Fruit fly (Drosophila melanogaster): ENCODE results near the gene mrt.

mrt gene

DNA sequence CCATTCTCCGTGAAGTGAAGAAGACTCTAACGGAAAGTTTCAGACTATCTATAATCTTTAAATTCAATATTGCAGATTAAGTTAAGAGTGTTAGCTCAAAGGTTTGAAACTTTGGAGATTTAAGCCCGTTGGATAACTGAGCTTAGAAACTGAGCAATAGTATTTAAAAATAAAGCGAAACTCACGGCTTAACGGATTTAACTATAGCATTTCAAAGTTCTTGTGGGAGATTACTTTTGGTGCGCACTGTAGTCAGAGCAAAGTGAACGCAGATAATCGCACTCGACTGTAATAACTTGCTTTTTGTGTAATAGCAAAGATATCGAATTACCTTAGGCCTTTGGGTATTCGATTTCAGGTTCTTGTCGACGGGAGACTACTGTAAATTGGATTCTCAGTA lies at the start of gene mrt:
Gene mrt (minus strand): TSS at position 376 of the 400 bp plus-strand sequence.
- TF ChIP-seq ovo (GFP tag; optimal IDR thresholded peaks at IDR 0.05) (no peak), bab1 (GFP tag; optimal IDR thresholded peaks at IDR 0.05) (peak; percentile 74), Crg-1 (GFP tag; optimal IDR thresholded peaks at IDR 0.05) (peak; percentile 41), CG7101 (tag; optimal IDR thresholded peaks at IDR 0.05) (peak; percentile 75), kay (GFP tag; ENCODE audit: borderline replicate concordance) (no peak), tj (GFP tag; optimal IDR thresholded peaks at IDR 0.05) (peak; percentile 62), cnc (optimal IDR thresholded peaks at IDR 0.05) (no peak), CG1620 (GFP tag; optimal IDR thresholded peaks at IDR 0.05) (peak; percentile 67), Clk (GFP tag; optimal IDR thresholded peaks at IDR 0.05) (peak; percentile 59), CG33017 (tag; optimal IDR thresholded peaks at IDR 0.05) (peak; percentile 78), CG11617 (GFP tag; optimal IDR thresholded peaks at IDR 0.05) (peak; percentile 85), CG7045 (GFP tag; optimal IDR thresholded peaks at IDR 0.05) (peak; percentile 68), CG5204 (GFP tag; optimal IDR thresholded peaks at IDR 0.05) (peak; percentile 84), cic (GFP tag; optimal IDR thresholded peaks at IDR 0.05) (no peak), CG12768 (GFP tag; optimal IDR thresholded peaks at IDR 0.05) (peak; percentile 51), Hr96 (GFP tag; optimal IDR thresholded peaks at IDR 0.05) (peak; percentile 70), pad (GFP tag; optimal IDR thresholded peaks at IDR 0.05) (peak; percentile 48), toe (GFP tag; optimal IDR thresholded peaks at IDR 0.05) (peak; percentile 76), Mnt (GFP tag; optimal IDR thresholded peaks at IDR 0.05) (peak; percentile 21), CG14711 (tag; optimal IDR thresholded peaks at IDR 0.05) (peak; percentile 72)

- no peak for TF ChIP-seq CG7101 (tag; optimal IDR thresholded peaks at IDR 0.05)
- TF ChIP-seq CG14711 (tag; optimal IDR thresholded peaks at IDR 0.05), result no peak
- no peak for TF ChIP-seq pad (GFP tag; optimal IDR thresholded peaks at IDR 0.05)
- TF ChIP-seq Clk (GFP tag; optimal IDR thresholded peaks at IDR 0.05), result no peak
- TF ChIP-seq CG33017 (tag; optimal IDR thresholded peaks at IDR 0.05), result no peak
- TF ChIP-seq toe (GFP tag; optimal IDR thresholded peaks at IDR 0.05), result no peak
- no peak for TF ChIP-seq CG7045 (GFP tag; optimal IDR thresholded peaks at IDR 0.05)
- no peak for TF ChIP-seq CG5204 (GFP tag; optimal IDR thresholded peaks at IDR 0.05)
- no peak for TF ChIP-seq Crg-1 (GFP tag; optimal IDR thresholded peaks at IDR 0.05)
- no peak for TF ChIP-seq cic (GFP tag; optimal IDR thresholded peaks at IDR 0.05)
These were observed 48.3 kb upstream of the mrt start, which contains the start of gene CG3330 for dm6 chr3R:27330782-27331181. CG3330 (minus strand) TSS chr3R:27330882.

dm6 chr3R:27322225-27322624 lies 39.8 kb upstream of the mrt start, which contains the start of gene CG3339:
CG3339 (minus strand) TSS chr3R:27322325.
- TF ChIP-seq cic (GFP tag; optimal IDR thresholded peaks at IDR 0.05) (no peak), pad (GFP tag; optimal IDR thresholded peaks at IDR 0.05) (no peak), CG1620 (GFP tag; optimal IDR thresholded peaks at IDR 0.05) (no peak), ovo (GFP tag; optimal IDR thresholded peaks at IDR 0.05) (no peak)

- TF ChIP-seq cnc (optimal IDR thresholded peaks at IDR 0.05) (no peak), pad (GFP tag; optimal IDR thresholded peaks at IDR 0.05) (no peak), cic (GFP tag; optimal IDR thresholded peaks at IDR 0.05) (no peak), Hr96 (GFP tag; optimal IDR thresholded peaks at IDR 0.05) (no peak), CG11617 (GFP tag; optimal IDR thresholded peaks at IDR 0.05) (no peak), Mnt (GFP tag; optimal IDR thresholded peaks at IDR 0.05) (no peak), CG5204 (GFP tag; optimal IDR thresholded peaks at IDR 0.05) (no peak), CG7045 (GFP tag; optimal IDR thresholded peaks at IDR 0.05) (no peak), CG7101 (tag; optimal IDR thresholded peaks at IDR 0.05) (no peak), CG12768 (GFP tag; optimal IDR thresholded peaks at IDR 0.05) (no peak), bab1 (GFP tag; optimal IDR thresholded peaks at IDR 0.05) (no peak), Crg-1 (GFP tag; optimal IDR thresholded peaks at IDR 0.05) (no peak), CG14711 (tag; optimal IDR thresholded peaks at IDR 0.05) (no peak), CG1620 (GFP tag; optimal IDR thresholded peaks at IDR 0.05) (no peak), tj (GFP tag; optimal IDR thresholded peaks at IDR 0.05) (no peak), toe (GFP tag; optimal IDR thresholded peaks at IDR 0.05) (no peak)
These were observed 11.7 kb upstream of the mrt start for dm6 chr3R:27294113-27294512.

- TF ChIP-seq CG14711 (tag; optimal IDR thresholded peaks at IDR 0.05) (no peak), ovo (GFP tag; optimal IDR thresholded peaks at IDR 0.05) (no peak), Crg-1 (GFP tag; optimal IDR thresholded peaks at IDR 0.05) (no peak), Mnt (GFP tag; optimal IDR thresholded peaks at IDR 0.05) (no peak), pad (GFP tag; optimal IDR thresholded peaks at IDR 0.05) (no peak), CG7045 (GFP tag; optimal IDR thresholded peaks at IDR 0.05) (no peak), Clk (GFP tag; optimal IDR thresholded peaks at IDR 0.05) (no peak), CG12768 (GFP tag; optimal IDR thresholded peaks at IDR 0.05) (no peak), CG11617 (GFP tag; optimal IDR thresholded peaks at IDR 0.05) (no peak), CG5204 (GFP tag; optimal IDR thresholded peaks at IDR 0.05) (no peak), CG7101 (tag; optimal IDR thresholded peaks at IDR 0.05) (no peak), bab1 (GFP tag; optimal IDR thresholded peaks at IDR 0.05) (no peak), CG1620 (GFP tag; optimal IDR thresholded peaks at IDR 0.05) (no peak), Hr96 (GFP tag; optimal IDR thresholded peaks at IDR 0.05) (no peak), tj (GFP tag; optimal IDR thresholded peaks at IDR 0.05) (no peak)
These were observed 10.6 kb upstream of the mrt start for dm6 chr3R:27293065-27293464.

DNA sequence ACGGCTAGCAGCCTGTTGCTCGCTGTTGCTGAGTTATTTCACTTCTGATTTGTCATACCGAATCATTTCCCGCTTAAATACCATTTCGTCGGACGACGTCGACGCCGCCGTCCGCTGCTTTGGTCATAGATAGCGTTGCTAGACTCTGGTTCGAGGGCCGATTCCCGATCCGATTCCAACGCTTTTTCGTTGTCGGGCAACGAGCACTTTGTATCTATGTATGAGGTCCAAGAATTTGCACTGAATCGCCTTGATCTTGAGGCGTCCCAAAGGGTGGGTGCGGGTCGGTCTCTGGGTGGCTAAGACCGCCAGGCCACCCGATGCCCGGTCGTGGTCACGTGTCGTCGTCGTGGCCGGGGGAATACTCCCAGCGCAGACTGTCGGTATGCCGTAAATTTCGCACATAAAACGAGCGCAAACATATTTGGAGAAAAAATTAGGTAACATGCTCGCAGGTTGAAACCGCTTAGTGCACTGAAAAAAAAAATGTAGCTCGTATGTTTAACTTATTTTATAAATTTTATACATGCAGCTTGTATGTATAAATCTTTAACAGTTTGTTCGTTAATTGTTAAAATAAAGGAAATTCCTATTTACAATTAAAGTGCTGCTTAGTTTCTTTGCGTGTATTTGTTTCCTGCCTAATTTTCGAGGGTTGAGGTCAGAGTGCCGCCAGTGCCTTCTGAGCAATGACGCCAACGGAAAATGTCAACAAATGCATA lies 9.9 kb upstream of the mrt start, which contains the start of gene CG3348:
Gene CG3348 (minus strand): TSS at position 51 of the 722 bp plus-strand sequence.
- TF ChIP-seq tj (GFP tag; optimal IDR thresholded peaks at IDR 0.05), result peak; percentile 30
- peak; percentile 68 for TF ChIP-seq CG11617 (GFP tag; optimal IDR thresholded peaks at IDR 0.05)
- TF ChIP-seq CG14711 (tag; optimal IDR thresholded peaks at IDR 0.05), result peak; percentile 69
- TF ChIP-seq kay (GFP tag; ENCODE audit: borderline replicate concordance), result no peak
- no peak for TF ChIP-seq Hr96 (GFP tag; optimal IDR thresholded peaks at IDR 0.05)
- peak; percentile 5 for TF ChIP-seq bab1 (GFP tag; optimal IDR thresholded peaks at IDR 0.05)
- peak; percentile 53 for TF ChIP-seq CG5204 (GFP tag; optimal IDR thresholded peaks at IDR 0.05)
- no peak for TF ChIP-seq cnc (optimal IDR thresholded peaks at IDR 0.05)
- peak; percentile 24 for TF ChIP-seq pad (GFP tag; optimal IDR thresholded peaks at IDR 0.05)
- peak; percentile 57 for TF ChIP-seq CG12768 (GFP tag; optimal IDR thresholded peaks at IDR 0.05)
- peak; percentile 3 for TF ChIP-seq CG1620 (GFP tag; optimal IDR thresholded peaks at IDR 0.05)
- no peak for TF ChIP-seq cic (GFP tag; optimal IDR thresholded peaks at IDR 0.05)
- peak; percentile 47 for TF ChIP-seq ovo (GFP tag; optimal IDR thresholded peaks at IDR 0.05)
- peak; percentile 38 for TF ChIP-seq CG7045 (GFP tag; optimal IDR thresholded peaks at IDR 0.05)
- TF ChIP-seq toe (GFP tag; optimal IDR thresholded peaks at IDR 0.05), result peak; percentile 32
- no peak for TF ChIP-seq Mnt (GFP tag; optimal IDR thresholded peaks at IDR 0.05)
- TF ChIP-seq CG7101 (tag; optimal IDR thresholded peaks at IDR 0.05), result peak; percentile 71
- no peak for TF ChIP-seq Crg-1 (GFP tag; optimal IDR thresholded peaks at IDR 0.05)
- TF ChIP-seq Clk (GFP tag; optimal IDR thresholded peaks at IDR 0.05), result peak; percentile 7
- peak; percentile 49 for TF ChIP-seq CG33017 (tag; optimal IDR thresholded peaks at IDR 0.05)

All from whole organism, adult.